Fruit fly (Drosophila melanogaster): Measurements from ENCODE around the gene Yp3.

DNA sequence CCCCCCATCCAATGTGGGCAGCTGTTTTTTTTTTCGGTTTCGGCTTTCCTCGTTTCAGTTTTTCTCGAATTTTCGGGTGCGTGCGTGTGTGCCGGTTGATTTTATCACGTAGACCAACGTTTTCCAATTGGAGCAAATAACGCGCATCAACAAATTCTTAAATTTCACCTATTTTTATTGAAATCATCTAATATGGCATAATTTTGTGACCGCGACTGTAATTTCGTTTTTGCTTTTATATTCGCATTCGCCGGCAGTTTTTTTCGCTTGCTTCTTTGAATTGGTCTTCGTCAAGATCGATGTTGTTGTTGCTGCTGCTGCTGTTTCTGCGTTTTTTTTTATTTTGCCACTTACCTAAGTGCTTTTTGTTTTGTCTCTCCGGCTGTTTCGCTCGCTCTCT is 4.9 kb upstream of the Yp3 start:
- TF ChIP-seq Dll (optimal IDR thresholded peaks at IDR 0.05) = no peak
- TF ChIP-seq CG8478 (optimal IDR thresholded peaks at IDR 0.05) = no peak
- no peak for TF ChIP-seq psq (optimal IDR thresholded peaks at IDR 0.05)

All from whole organism.